Fruit fly (Drosophila melanogaster) whole organism, embryonic: Measurements from ENCODE around the gene tho2.

Experiments
- Adf1 ChIP-seq: fragments of 200-800 bp; sonication (Bioruptor generic); IDR thresholded peaks from 2 replicates; pipeline ENCODE4 v1.3.6; 2022; ENCODE audit warnings: missing biosample characterization, missing genetic modification characterization
- Aef1 ChIP-seq: fragments of 200-800 bp; sonication (Bioruptor generic); IDR thresholded peaks from 3 replicates; pipeline ENCODE4 v1.3.6; 2022; ENCODE audit warnings: missing biosample characterization, missing genetic modification characterization
- Antp ChIP-seq: fragments of 200-800 bp; sonication (Bioruptor generic); optimal IDR thresholded peaks from 3 replicates; lab custom pipeline; 2016; ENCODE audit warnings: missing biosample characterization, missing genetic modification characterization
- Blimp-1 ChIP-seq: fragments of 200-800 bp; sonication (Bioruptor generic); optimal IDR thresholded peaks from 3 replicates; lab custom pipeline; 2018; ENCODE audit warnings: missing biosample characterization, missing genetic modification characterization, mild to moderate bottlenecking, moderate library complexity, missing genetic modification reagents
- CG10959 ChIP-seq: fragments of 200-800 bp; sonication (Bioruptor generic); IDR thresholded peaks from 2 replicates; pipeline ENCODE4 v1.3.6; 2022; ENCODE audit warnings: missing biosample characterization, missing genetic modification characterization
- CG11247 ChIP-seq: fragments of 200-800 bp; sonication (Bioruptor generic); IDR thresholded peaks from 2 replicates; pipeline ENCODE4 v1.3.6; 2022; ENCODE audit warnings: missing biosample characterization, missing genetic modification characterization
- CG11504 ChIP-seq: fragments of 200-800 bp; sonication (Bioruptor generic); optimal IDR thresholded peaks from 3 replicates; lab custom pipeline; 2019; ENCODE audit warnings: missing biosample characterization, mild to moderate bottlenecking, missing genetic modification characterization, moderate library complexity
- CG12236 ChIP-seq: fragments of 200-800 bp; sonication (Bioruptor generic); optimal IDR thresholded peaks from 2 replicates; lab custom pipeline; 2016; ENCODE audit warnings: missing biosample characterization, missing genetic modification characterization
- CG12659 ChIP-seq: fragments of 200-800 bp; sonication (Bioruptor generic); optimal IDR thresholded peaks from 3 replicates; lab custom pipeline; 2017; ENCODE audit warnings: mild to moderate bottlenecking, missing biosample characterization, missing genetic modification reagents, missing genetic modification characterization
- CG14441 ChIP-seq: fragments of 200-800 bp; sonication (Bioruptor generic); IDR thresholded peaks from 2 replicates; pipeline ENCODE4 v1.3.6; 2022; ENCODE audit warnings: missing biosample characterization, missing genetic modification characterization
- CG15011 ChIP-seq: fragments of 200-800 bp; sonication (Bioruptor generic); optimal IDR thresholded peaks from 3 replicates; lab custom pipeline; 2018; ENCODE audit warnings: missing biosample characterization, mild to moderate bottlenecking, missing genetic modification characterization
- CG16813 ChIP-seq: fragments of 200-800 bp; sonication (Bioruptor generic); IDR thresholded peaks from 3 replicates; pipeline ENCODE4 v1.3.6; 2022; ENCODE audit warnings: missing biosample characterization, missing genetic modification characterization; ENCODE audit not compliant: partially characterized antibody
- CG17802 ChIP-seq: fragments of 200-800 bp; sonication (Bioruptor generic); optimal IDR thresholded peaks from 2 replicates; lab custom pipeline; 2018; ENCODE audit warnings: missing biosample characterization, mild to moderate bottlenecking, missing genetic modification characterization, moderate library complexity
- CG31388 ChIP-seq: fragments of 200-800 bp; sonication (Bioruptor generic); optimal IDR thresholded peaks from 2 replicates; lab custom pipeline; 2016; ENCODE audit warnings: missing biosample characterization, missing genetic modification characterization
- CG4854 ChIP-seq: fragments of 200-800 bp; sonication (Bioruptor generic); optimal IDR thresholded peaks from 2 replicates; lab custom pipeline; 2016; ENCODE audit warnings: missing biosample characterization, missing genetic modification characterization, inconsistent platforms
- CG6175 ChIP-seq: fragments of 200-800 bp; sonication (Bioruptor generic); IDR thresholded peaks from 3 replicates; pipeline ENCODE4 v1.3.6; 2022; ENCODE audit warnings: missing biosample characterization, missing genetic modification characterization
- CG6791 ChIP-seq: fragments of 200-800 bp; sonication (Bioruptor generic); IDR thresholded peaks from 3 replicates; pipeline ENCODE4 v1.3.6; 2022; ENCODE audit warnings: missing biosample characterization, missing genetic modification characterization; ENCODE audit not compliant: partially characterized antibody
- CG6854 ChIP-seq: fragments of 200-800 bp; sonication (Bioruptor generic); optimal IDR thresholded peaks from 3 replicates; lab custom pipeline; 2017; ENCODE audit warnings: missing biosample characterization, mild to moderate bottlenecking, missing genetic modification characterization
- CG7372 ChIP-seq: fragments of 200-800 bp; sonication (Bioruptor generic); IDR thresholded peaks from 2 replicates; pipeline ENCODE4 v1.3.6; 2022; ENCODE audit warnings: missing biosample characterization, missing genetic modification characterization
- CG7556 ChIP-seq: fragments of 200-800 bp; sonication (Bioruptor generic); optimal IDR thresholded peaks from 2 replicates; lab custom pipeline; 2017; ENCODE audit warnings: missing biosample characterization, mild to moderate bottlenecking, missing genetic modification characterization
- CG7786 ChIP-seq: fragments of 200-800 bp; sonication (Bioruptor generic); optimal IDR thresholded peaks from 2 replicates; lab custom pipeline; 2016; ENCODE audit warnings: missing biosample characterization, missing genetic modification characterization
- CG7987 ChIP-seq: fragments of 200-800 bp; sonication (Bioruptor generic); optimal IDR thresholded peaks from 2 replicates; lab custom pipeline; 2018; ENCODE audit warnings: missing biosample characterization, mild to moderate bottlenecking, missing genetic modification characterization, moderate library complexity
- CG8388 ChIP-seq: fragments of 200-800 bp; sonication (Bioruptor generic); optimal IDR thresholded peaks from 2 replicates; lab custom pipeline; 2019; ENCODE audit warnings: missing biosample characterization, mild to moderate bottlenecking, missing genetic modification characterization, moderate library complexity
- CG8765 ChIP-seq: fragments of 200-800 bp; sonication (Bioruptor generic); IDR thresholded peaks from 2 replicates; pipeline ENCODE4 v1.3.6; 2022; ENCODE audit warnings: missing biosample characterization, missing genetic modification characterization
- CG9215 ChIP-seq: fragments of 200-800 bp; sonication (Bioruptor generic); IDR thresholded peaks from 2 replicates; pipeline ENCODE4 v1.3.6; 2022; ENCODE audit warnings: missing biosample characterization, missing genetic modification characterization
- D19A ChIP-seq: fragments of 200-800 bp; optimal IDR thresholded peaks from 3 replicates; lab custom pipeline; 2019; ENCODE audit warnings: missing biosample characterization, mild to moderate bottlenecking, missing genetic modification characterization, moderate library complexity
- Dll ChIP-seq: fragments of 200-800 bp; sonication (Bioruptor generic); IDR thresholded peaks from 4 replicates; pipeline ENCODE4 v1.3.6; 2022; ENCODE audit warnings: missing biosample characterization, missing genetic modification characterization; ENCODE audit not compliant: partially characterized antibody
- Fer2 ChIP-seq: fragments of 200-800 bp; sonication (Bioruptor generic); optimal IDR thresholded peaks from 2 replicates; lab custom pipeline; 2018; ENCODE audit warnings: missing biosample characterization, mild to moderate bottlenecking, missing genetic modification characterization, moderate library complexity
- Hand ChIP-seq: fragments of 200-800 bp; sonication (Bioruptor generic); optimal IDR thresholded peaks from 2 replicates; lab custom pipeline; 2017; ENCODE audit warnings: mild to moderate bottlenecking, missing biosample characterization, missing genetic modification reagents, missing genetic modification characterization
- Oaz ChIP-seq: fragments of 200-800 bp; sonication (Bioruptor generic); IDR thresholded peaks from 2 replicates; pipeline ENCODE4 v1.3.6; 2022; ENCODE audit warnings: missing biosample characterization, missing genetic modification characterization
- bowl ChIP-seq: fragments of 200-800 bp; sonication (Bioruptor generic); IDR thresholded peaks from 2 replicates; pipeline ENCODE4 v1.3.6; 2022; ENCODE audit warnings: missing biosample characterization, missing genetic modification characterization
- br ChIP-seq: fragments of >200 bp; optimal IDR thresholded peaks from 2 replicates; lab custom pipeline; 2017
- cad ChIP-seq: fragments of >200 bp; optimal IDR thresholded peaks from 2 replicates; lab custom pipeline; 2017; ENCODE audit warnings: missing biosample characterization, missing genetic modification characterization
- crc ChIP-seq: fragments of 200-800 bp; sonication (Bioruptor generic); optimal IDR thresholded peaks from 2 replicates; lab custom pipeline; 2016; ENCODE audit warnings: missing biosample characterization, missing genetic modification characterization
- esg ChIP-seq: fragments of 200-800 bp; sonication (Bioruptor generic); conservative IDR thresholded peaks from 2 replicates; pipeline ENCODE4 v1.3.6; 2022; ENCODE audit warnings: missing biosample characterization, missing genetic modification characterization
- ftz-f1 ChIP-seq: fragments of 200-800 bp; sonication (Bioruptor generic); optimal IDR thresholded peaks from 2 replicates; lab custom pipeline; 2016; ENCODE audit warnings: missing biosample characterization, missing genetic modification characterization
- hth ChIP-seq: fragments of >200 bp; optimal IDR thresholded peaks from 2 replicates; lab custom pipeline; 2017; ENCODE audit warnings: inconsistent platforms
- insv ChIP-seq, 2 experiments: fragments of 200-800 bp; sonication (Bioruptor generic); optimal IDR thresholded peaks; 3 replicates each; lab custom pipeline; 2016 to 2018; ENCODE audit warnings: missing biosample characterization in 2 of 2, missing genetic modification characterization in 2 of 2
- jing ChIP-seq: fragments of 200-800 bp; sonication (Bioruptor generic); optimal IDR thresholded peaks from 2 replicates; lab custom pipeline; 2018; ENCODE audit warnings: missing biosample characterization, mild to moderate bottlenecking, missing genetic modification characterization
- lilli ChIP-seq: fragments of 200-800 bp; sonication (Bioruptor generic); optimal IDR thresholded peaks from 3 replicates; lab custom pipeline; 2016; ENCODE audit warnings: missing biosample characterization, missing genetic modification characterization
- lov ChIP-seq, 2 experiments: fragments of 200-800 bp in 1 of 2; fragments of >200 bp in 1 of 2; sonication (Bioruptor generic) in 1 of 2; IDR thresholded peaks in 1 of 2; optimal IDR thresholded peaks in 1 of 2; 2 replicates in 1 of 2; 3 replicates in 1 of 2; pipeline versions ENCODE4 v1.3.6 to Lab custom; 2017 to 2022; ENCODE audit warnings: missing biosample characterization in 1 of 2, missing genetic modification characterization in 1 of 2
- luna ChIP-seq: fragments of 200-800 bp; sonication (Bioruptor generic); optimal IDR thresholded peaks from 2 replicates; lab custom pipeline; 2016; ENCODE audit warnings: missing biosample characterization, missing genetic modification characterization
- peb ChIP-seq: fragments of 200-800 bp; sonication (Bioruptor generic); IDR thresholded peaks from 2 replicates; pipeline ENCODE4 v1.3.6; 2022; ENCODE audit warnings: missing biosample characterization, missing genetic modification characterization
- repo ChIP-seq: fragments of 200-800 bp; sonication (Bioruptor generic); optimal IDR thresholded peaks from 2 replicates; lab custom pipeline; 2016; ENCODE audit warnings: missing biosample characterization, missing genetic modification characterization
- ro ChIP-seq: fragments of 200-800 bp; sonication (Bioruptor generic); IDR thresholded peaks from 2 replicates; pipeline ENCODE4 v1.3.6; 2022; ENCODE audit warnings: missing biosample characterization, missing genetic modification characterization
- salm ChIP-seq: fragments of 200-800 bp; sonication (Bioruptor generic); optimal IDR thresholded peaks from 2 replicates; lab custom pipeline; 2018; ENCODE audit warnings: missing biosample characterization, mild to moderate bottlenecking, missing genetic modification characterization
- sima ChIP-seq: fragments of 200-800 bp; sonication (Bioruptor generic); optimal IDR thresholded peaks from 2 replicates; lab custom pipeline; 2016; ENCODE audit warnings: missing biosample characterization, missing genetic modification characterization
- slbo ChIP-seq: fragments of 200-800 bp; sonication (Bioruptor generic); IDR thresholded peaks from 2 replicates; pipeline ENCODE4 v1.3.6; 2022; ENCODE audit warnings: missing biosample characterization, missing genetic modification characterization
- trem ChIP-seq: fragments of 200-800 bp; optimal IDR thresholded peaks from 3 replicates; lab custom pipeline; 2019; ENCODE audit warnings: missing biosample characterization, mild to moderate bottlenecking, missing genetic modification characterization, moderate library complexity
- wek ChIP-seq: fragments of 200-800 bp; sonication (Bioruptor generic); optimal IDR thresholded peaks from 3 replicates; lab custom pipeline; 2018; ENCODE audit warnings: missing biosample characterization, mild to moderate bottlenecking, missing genetic modification characterization, moderate library complexity
- z ChIP-seq: fragments of 200-800 bp; sonication (Bioruptor generic); IDR thresholded peaks from 3 replicates; pipeline ENCODE4 v1.3.6; 2022; ENCODE audit warnings: missing biosample characterization, missing genetic modification characterization

tho2 gene

DNA sequence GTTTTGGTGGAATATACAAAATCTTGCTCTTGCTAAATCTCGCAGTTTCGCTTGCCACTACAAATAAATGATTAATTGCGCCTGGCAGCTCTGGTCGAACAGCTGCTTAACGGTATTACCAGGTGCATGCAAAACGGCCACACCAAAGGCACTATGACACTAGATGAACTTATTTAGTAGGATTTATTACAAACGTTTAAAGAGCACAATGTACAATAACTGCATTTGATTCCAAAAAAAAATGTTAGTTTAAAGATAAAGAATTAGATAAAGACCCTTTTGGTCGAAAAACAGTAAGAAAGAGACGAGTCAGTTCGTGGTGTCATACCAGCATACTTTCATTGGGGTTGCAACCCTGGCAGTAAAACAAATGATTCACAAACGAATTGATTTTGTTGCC lies 2.2 kb upstream of the tho2 start, which contains the start of the genes CG11723 and Tbcd (continued):
- TF ChIP-seq Oaz (GFP tag; lab: Robert Waterston, UW): peak; percentile 86
- TF ChIP-seq repo (GFP tag; lab: Kevin White, UChicago): peak; percentile 73
- TF ChIP-seq CG16813 (GFP tag; lab: Robert Waterston, UW): peak; percentile 17; the same call in 1 of the 3 replicates
- TF ChIP-seq CG8765 (GFP tag; lab: Robert Waterston, UW): peak; percentile 91
- TF ChIP-seq CG12659 (GFP tag; lab: Kevin White, UChicago): peak; percentile 92
- peak; percentile 64 for TF ChIP-seq CG31388 (GFP tag; lab: Kevin White, UChicago)
- peak; percentile 75 for TF ChIP-seq Fer2 (tag; lab: Kevin White, UChicago)
- TF ChIP-seq CG15011 (GFP tag; lab: Kevin White, UChicago): peak; percentile 66
- peak; percentile 71 for TF ChIP-seq CG17802 (tag; lab: Kevin White, UChicago)
- TF ChIP-seq wek (GFP tag; lab: Kevin White, UChicago): peak; percentile 64
- TF ChIP-seq lov (optimal IDR thresholded peaks at IDR 0.05; lab: Kevin White, UChicago): no peak
- peak; percentile 92 for TF ChIP-seq lov (GFP tag; IDR thresholded peaks at IDR 0.05; lab: Robert Waterston, UW)
- TF ChIP-seq lilli (GFP tag; lab: Kevin White, UChicago): peak; percentile 93
- peak; percentile 85 for TF ChIP-seq CG11247 (GFP tag; lab: Robert Waterston, UW)
- TF ChIP-seq luna (GFP tag; lab: Kevin White, UChicago): peak; percentile 57
- TF ChIP-seq Dll (GFP tag; lab: Robert Waterston, UW): peak; percentile 60; the same call in 2 of the 4 replicates
- no peak for TF ChIP-seq jing
- TF ChIP-seq CG9215: peak; percentile 90
- peak; percentile 95 for TF ChIP-seq CG14441
- peak; percentile 12 for TF ChIP-seq ftz-f1 (GFP tag; lab: Kevin White, UChicago)
- peak; percentile 82 for TF ChIP-seq CG7556 (GFP tag; lab: Kevin White, UChicago)
- TF ChIP-seq CG7372 (GFP tag; lab: Robert Waterston, UW): peak; percentile 91
- peak; percentile 55 for TF ChIP-seq Adf1 (GFP tag; lab: Robert Waterston, UW)
- TF ChIP-seq CG10959 (GFP tag; lab: Robert Waterston, UW): peak; percentile 77
- peak; percentile 42; the same call in 1 of the 3 replicates for TF ChIP-seq CG6791 (GFP tag; lab: Robert Waterston, UW)
- TF ChIP-seq z: peak; percentile 26; the same call in 1 of the 3 replicates
- peak; percentile 85 for TF ChIP-seq trem
- TF ChIP-seq Aef1: peak; percentile 85
- peak; percentile 89 for TF ChIP-seq CG7786 (GFP tag; lab: Kevin White, UChicago)
- peak; percentile 69 for TF ChIP-seq CG12236 (GFP tag; lab: Kevin White, UChicago)
- peak; percentile 59 for TF ChIP-seq CG7987 (GFP tag; lab: Kevin White, UChicago)
- TF ChIP-seq crc (GFP tag; lab: Kevin White, UChicago): peak; percentile 75
- peak; percentile 35 for TF ChIP-seq sima (GFP tag; lab: Kevin White, UChicago)
- peak; percentile 88 for TF ChIP-seq CG8388 (GFP tag; lab: Kevin White, UChicago)
- TF ChIP-seq esg: peak; percentile 92
- TF ChIP-seq D19A (tag; lab: Kevin White, UChicago): no peak
- peak; percentile 80 for TF ChIP-seq salm
- TF ChIP-seq peb (GFP tag; lab: Robert Waterston, UW): peak; percentile 90
- peak in 1 of 2 experiments; percentile 49 for TF ChIP-seq insv (GFP tag; optimal IDR thresholded peaks at IDR 0.05; lab: Kevin White, UChicago)
- no peak for TF ChIP-seq hth (lab: Kevin White, UChicago)
- TF ChIP-seq bowl (GFP tag; lab: Robert Waterston, UW): peak; percentile 76
- no peak for TF ChIP-seq CG11504 (tag; lab: Kevin White, UChicago)
- TF ChIP-seq ro: peak; percentile 83
- no peak for TF ChIP-seq br (lab: Kevin White, UChicago)
- TF ChIP-seq CG4854: peak; percentile 68
- peak; percentile 44 for TF ChIP-seq Hand
- TF ChIP-seq CG6854 (GFP tag; lab: Kevin White, UChicago): peak; percentile 68
- peak; percentile 93 for TF ChIP-seq slbo
- no peak for TF ChIP-seq cad (GFP tag; lab: Kevin White, UChicago)
- no peak for TF ChIP-seq Blimp-1 (GFP tag; lab: Kevin White, UChicago)
- peak; percentile 76; the same call in 2 of the 3 replicates for TF ChIP-seq CG6175
- peak; percentile 86 for TF ChIP-seq Antp (GFP tag; lab: Kevin White, UChicago)
